Worm (Caenorhabditis elegans): ENCODE measurements around the gene unc-129.

Gene unc-129

ce11 chrIV:8979062-8979612 is 26.1 kb downstream of the unc-129 start:
- TF ChIP-seq hmg-4 (GFP tag; optimal IDR thresholded peaks at IDR 0.05) (no peak), tbx-11 (GFP tag; IDR thresholded peaks at IDR 0.05) (no peak), flt-1 (GFP tag; IDR thresholded peaks at IDR 0.05) (no peak), scrt-1 (GFP tag; IDR thresholded peaks at IDR 0.05) (no peak), tra-4 (tag; optimal IDR thresholded peaks at IDR 0.05) (no peak), sea-1 (GFP tag; conservative IDR thresholded peaks at IDR 0.05) (no peak), ceh-36 (tag; optimal IDR thresholded peaks at IDR 0.05) (no peak), pes-1 (GFP tag; IDR thresholded peaks at IDR 0.05) (no peak), B0310.2 (tag; optimal IDR thresholded peaks at IDR 0.05) (no peak), ets-7 (tag; optimal IDR thresholded peaks at IDR 0.05) (no peak)

ce11 chrIV:8978047-8978446 is 27.2 kb downstream of the unc-129 start:
- no peak for TF ChIP-seq tra-4 (tag; optimal IDR thresholded peaks at IDR 0.05)
- TF ChIP-seq ets-7 (tag; optimal IDR thresholded peaks at IDR 0.05) = no peak

ce11 chrIV:8975331-8975625 is 29.9 kb downstream of the unc-129 start, which contains the start of gene pdzd-8:
Gene pdzd-8 (plus strand): TSS chrIV:8975526.
- no peak for TF ChIP-seq ama-1 (optimal IDR thresholded peaks at IDR 0.05)
- no peak for TF ChIP-seq aly-1 (tag; optimal IDR thresholded peaks at IDR 0.05)
- TF ChIP-seq pes-1 (GFP tag; IDR thresholded peaks at IDR 0.05) = no peak
- TF ChIP-seq hnd-1 (tag; optimal IDR thresholded peaks at IDR 0.05) = no peak
- no peak for TF ChIP-seq tbx-37 (GFP tag; conservative IDR thresholded peaks at IDR 0.05)
- TF ChIP-seq flt-1 (GFP tag; IDR thresholded peaks at IDR 0.05) = no peak
- no peak for TF ChIP-seq ceh-36 (tag; optimal IDR thresholded peaks at IDR 0.05)
- TF ChIP-seq tra-4 (tag; optimal IDR thresholded peaks at IDR 0.05) = no peak
- no peak for TF ChIP-seq F13C5.2 (tag; optimal IDR thresholded peaks at IDR 0.05)
- TF ChIP-seq ceh-13 (GFP tag; optimal IDR thresholded peaks at IDR 0.05) = no peak
- no peak for TF ChIP-seq tbx-11 (GFP tag; IDR thresholded peaks at IDR 0.05)
- no peak for TF ChIP-seq ets-7 (tag; optimal IDR thresholded peaks at IDR 0.05)
- no peak for TF ChIP-seq hmbx-1 (tag; optimal IDR thresholded peaks at IDR 0.05)
- TF ChIP-seq B0310.2 (tag; optimal IDR thresholded peaks at IDR 0.05) = no peak
- TF ChIP-seq sea-1 (GFP tag; conservative IDR thresholded peaks at IDR 0.05) = no peak
- no peak for TF ChIP-seq scrt-1 (GFP tag; IDR thresholded peaks at IDR 0.05)
- no peak for TF ChIP-seq hmg-4 (GFP tag; optimal IDR thresholded peaks at IDR 0.05)

ce11 chrIV:8974543-8975330 is 30.5 kb downstream of the unc-129 start:
- TF ChIP-seq hmbx-1 (tag; optimal IDR thresholded peaks at IDR 0.05) = no peak
- TF ChIP-seq flt-1 (GFP tag; IDR thresholded peaks at IDR 0.05) = no peak
- no peak for TF ChIP-seq tra-4 (tag; optimal IDR thresholded peaks at IDR 0.05)
- TF ChIP-seq scrt-1 (GFP tag; IDR thresholded peaks at IDR 0.05) = no peak

- TF ChIP-seq tra-4 (tag; optimal IDR thresholded peaks at IDR 0.05) = no peak
- no peak for TF ChIP-seq scrt-1 (GFP tag; IDR thresholded peaks at IDR 0.05)
- no peak for TF ChIP-seq hmg-4 (GFP tag; optimal IDR thresholded peaks at IDR 0.05)
- TF ChIP-seq pes-1 (GFP tag; IDR thresholded peaks at IDR 0.05) = 0 out of 2 replicates have a peak, but pooled peaks have one; percentile 69
- no peak for TF ChIP-seq B0310.2 (tag; optimal IDR thresholded peaks at IDR 0.05)
- TF ChIP-seq ceh-13 (GFP tag; optimal IDR thresholded peaks at IDR 0.05) = no peak
- TF ChIP-seq hnd-1 (tag; optimal IDR thresholded peaks at IDR 0.05) = no peak
- no peak for TF ChIP-seq F13C5.2 (tag; optimal IDR thresholded peaks at IDR 0.05)
- peak; percentile 75 for TF ChIP-seq tbx-37 (GFP tag; conservative IDR thresholded peaks at IDR 0.05)
- no peak for TF ChIP-seq aly-1 (tag; optimal IDR thresholded peaks at IDR 0.05)
- TF ChIP-seq sea-1 (GFP tag; conservative IDR thresholded peaks at IDR 0.05) = no peak
- TF ChIP-seq ets-7 (tag; optimal IDR thresholded peaks at IDR 0.05) = no peak
- no peak for TF ChIP-seq hmbx-1 (tag; optimal IDR thresholded peaks at IDR 0.05)
Measured at ce11 chrIV:8973249-8973958, 31.8 kb downstream of the unc-129 start, which contains the start of gene C53B4.3. Gene C53B4.3 (minus strand): TSS chrIV:8973712.

- TF ChIP-seq F13C5.2 (tag; optimal IDR thresholded peaks at IDR 0.05) (no peak), ama-1 (optimal IDR thresholded peaks at IDR 0.05) (no peak), flt-1 (GFP tag; IDR thresholded peaks at IDR 0.05) (no peak), ceh-13 (GFP tag; optimal IDR thresholded peaks at IDR 0.05) (no peak), ets-7 (tag; optimal IDR thresholded peaks at IDR 0.05) (no peak), B0310.2 (tag; optimal IDR thresholded peaks at IDR 0.05) (no peak), tra-4 (tag; optimal IDR thresholded peaks at IDR 0.05) (no peak), tbx-11 (GFP tag; IDR thresholded peaks at IDR 0.05) (no peak), tbx-37 (GFP tag; conservative IDR thresholded peaks at IDR 0.05) (no peak), scrt-1 (GFP tag; IDR thresholded peaks at IDR 0.05) (no peak), hnd-1 (tag; optimal IDR thresholded peaks at IDR 0.05) (no peak), pes-1 (GFP tag; IDR thresholded peaks at IDR 0.05) (no peak), ceh-36 (tag; optimal IDR thresholded peaks at IDR 0.05) (no peak), aly-1 (tag; optimal IDR thresholded peaks at IDR 0.05) (no peak), hmg-4 (GFP tag; optimal IDR thresholded peaks at IDR 0.05) (no peak), sea-1 (GFP tag; conservative IDR thresholded peaks at IDR 0.05) (no peak), hmbx-1 (tag; optimal IDR thresholded peaks at IDR 0.05) (no peak)
Measured at ce11 chrIV:8967990-8968389, 37.2 kb downstream of the unc-129 start, which contains the start of gene suex-2. Gene suex-2 (plus strand): TSS chrIV:8968290.

- TF ChIP-seq ets-7 (tag; optimal IDR thresholded peaks at IDR 0.05) (no peak), hmbx-1 (tag; optimal IDR thresholded peaks at IDR 0.05) (no peak), F13C5.2 (tag; optimal IDR thresholded peaks at IDR 0.05) (no peak), tbx-37 (GFP tag; conservative IDR thresholded peaks at IDR 0.05) (no peak), hmg-4 (GFP tag; optimal IDR thresholded peaks at IDR 0.05) (no peak), sea-1 (GFP tag; conservative IDR thresholded peaks at IDR 0.05) (no peak), flt-1 (GFP tag; IDR thresholded peaks at IDR 0.05) (no peak), B0310.2 (tag; optimal IDR thresholded peaks at IDR 0.05) (no peak), ceh-13 (GFP tag; optimal IDR thresholded peaks at IDR 0.05) (no peak), tra-4 (tag; optimal IDR thresholded peaks at IDR 0.05) (no peak), pes-1 (GFP tag; IDR thresholded peaks at IDR 0.05) (no peak), scrt-1 (GFP tag; IDR thresholded peaks at IDR 0.05) (no peak), tbx-11 (GFP tag; IDR thresholded peaks at IDR 0.05) (no peak)
Measured at ce11 chrIV:8965883-8966282, 39.3 kb downstream of the unc-129 start, which contains the start of gene C53B4.2. Gene C53B4.2 (plus strand): TSS chrIV:8966183.

Measured in whole organism, early embryonic.